Worm (Caenorhabditis elegans) whole organism, dauer: Measurements from ENCODE around the gene T28H11.8.
"Not testable (repeated sequence)": the region's sequence is repeated elsewhere in the genome, so short reads cannot be mapped to it uniquely, and the experiment has no call there.

Source experiments
- unc-62 ChIP-seq: sonication (generic microtip); optimal IDR thresholded peaks from 2 replicates; lab custom pipeline; 2017; ENCODE audit warnings: missing biosample characterization, missing genetic modification reagents, missing genetic modification characterization

Gene T28H11.8

DNA sequence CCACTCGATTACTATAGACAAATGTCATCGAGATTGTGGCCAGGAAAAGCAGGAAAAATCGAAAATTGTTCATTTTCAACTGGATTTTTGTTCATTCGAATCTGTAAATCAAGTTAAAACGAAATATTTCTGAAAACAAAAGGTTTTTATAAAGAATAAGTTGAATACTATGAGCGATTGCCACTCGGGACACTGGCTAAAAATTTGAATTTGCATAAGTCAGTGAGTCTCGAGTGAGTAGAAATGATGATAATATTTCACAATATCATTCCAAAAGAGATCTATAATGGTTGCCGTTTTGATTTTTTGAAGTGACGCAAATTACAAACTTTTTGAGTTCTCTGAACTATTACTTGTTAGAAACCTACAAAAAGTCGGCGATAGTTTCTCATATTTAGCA, at the start of gene T28H11.8:
Gene T28H11.8 (minus strand): TSS at position 101 of the 400 bp plus-strand sequence.
- TF ChIP-seq unc-62 (GFP tag; lab: Kevin White, UChicago) = no peak

- TF ChIP-seq unc-62 (GFP tag; lab: Kevin White, UChicago) = not testable (repeated sequence)
These were observed 48.1 kb upstream of the T28H11.8 start, which contains the start of the genes R13H9.6 and rmd-6 for ce11 chrIV:5068541-5068940. R13H9.6 (minus strand) TSS chrIV:5068641. rmd-6 (plus strand) TSS chrIV:5068845.

ce11 chrIV:5066887-5067286, 46.5 kb upstream of the T28H11.8 start, which contains the start of gene ttbk-2.2:
ttbk-2.2 (minus strand) TSS chrIV:5066987.
- not testable (repeated sequence) for TF ChIP-seq unc-62 (GFP tag; lab: Kevin White, UChicago)

- not testable (repeated sequence) for TF ChIP-seq unc-62 (GFP tag; lab: Kevin White, UChicago)
These were observed 44.5 kb upstream of the T28H11.8 start, which contains the start of gene msp-53 for ce11 chrIV:5064961-5065360. msp-53 (minus strand) TSS chrIV:5065061.

- no peak for TF ChIP-seq unc-62 (GFP tag; lab: Kevin White, UChicago)
These were observed 42.9 kb upstream of the T28H11.8 start for ce11 chrIV:5063297-5063696.

DNA sequence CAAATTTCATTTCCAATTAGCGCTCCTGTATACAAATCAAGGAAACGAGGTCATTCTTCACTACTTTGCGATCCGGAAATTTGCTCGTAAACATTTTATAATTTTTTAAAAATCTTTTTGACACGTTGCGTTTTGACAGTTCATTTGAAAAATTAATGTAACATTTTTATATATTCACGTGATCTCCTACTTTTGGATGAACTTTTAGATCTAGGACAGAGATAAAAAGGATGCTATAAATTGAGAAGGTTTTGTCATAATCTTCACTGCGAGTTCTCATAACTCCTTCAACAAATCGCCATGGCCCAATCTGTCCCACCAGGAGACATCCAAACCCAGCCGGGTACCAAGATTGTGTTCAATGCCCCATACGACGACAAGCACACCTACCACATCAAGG, 41.8 kb upstream of the T28H11.8 start, which contains the start of gene msp-57:
Gene msp-57 (plus strand): TSS at position 301 of the 400 bp plus-strand sequence.
- not testable (repeated sequence) for TF ChIP-seq unc-62 (GFP tag; lab: Kevin White, UChicago)

DNA sequence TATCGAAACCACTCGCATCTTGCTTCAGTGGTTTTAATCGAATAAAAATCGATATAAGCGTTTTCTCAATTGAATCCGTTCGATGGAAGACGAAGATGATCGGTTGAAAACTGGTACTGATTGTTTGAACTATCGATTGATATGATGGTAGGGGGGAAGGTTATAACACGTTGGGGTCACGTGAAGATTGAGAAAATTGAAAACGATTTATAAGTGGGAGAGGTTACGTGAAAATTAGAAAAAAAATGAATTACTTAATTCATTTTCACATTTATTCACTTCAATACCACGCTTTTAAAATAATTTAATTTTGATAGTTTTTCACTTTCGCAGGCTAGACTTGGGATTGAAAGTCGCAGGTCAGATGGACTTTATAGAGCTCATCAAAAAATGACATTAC, 40.6 kb upstream of the T28H11.8 start, which contains the start of gene C09B9.7:
Gene C09B9.7 (minus strand): TSS at position 101 of the 400 bp plus-strand sequence.
- no peak for TF ChIP-seq unc-62 (GFP tag; lab: Kevin White, UChicago)

- no peak for TF ChIP-seq unc-62 (GFP tag; lab: Kevin White, UChicago)
These were observed 35.6 kb upstream of the T28H11.8 start, which contains the start of gene msp-55 for ce11 chrIV:5055964-5056588. msp-55 (minus strand) TSS chrIV:5056014.

- TF ChIP-seq unc-62 (GFP tag; lab: Kevin White, UChicago) = no peak
These were observed 33.9 kb upstream of the T28H11.8 start for ce11 chrIV:5054297-5054696.

DNA sequence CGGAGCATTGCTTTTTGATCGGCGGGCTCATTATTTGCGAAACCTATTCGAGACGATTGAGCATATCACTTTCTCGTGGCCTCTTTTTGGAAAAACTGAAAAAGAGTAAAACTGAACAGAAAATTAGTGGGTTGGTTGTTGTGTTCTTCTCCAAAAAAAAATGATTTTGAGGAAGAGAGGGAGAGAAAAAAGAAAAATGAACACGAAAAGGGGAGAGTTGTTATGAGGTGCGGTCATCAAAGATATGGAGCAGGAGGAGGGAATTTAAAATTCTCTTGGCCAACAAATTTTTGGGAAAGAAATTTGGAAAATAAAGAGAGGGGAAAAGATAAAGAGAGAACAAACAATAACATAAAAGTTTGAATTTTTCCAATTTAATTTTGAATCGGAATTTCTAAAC, 25.0 kb upstream of the T28H11.8 start, which contains the start of gene hot-9:
Gene hot-9 (minus strand): TSS at position 101 of the 400 bp plus-strand sequence.
- no peak for TF ChIP-seq unc-62 (GFP tag; lab: Kevin White, UChicago)

ce11 chrIV:5038744-5039143, 18.3 kb upstream of the T28H11.8 start:
- TF ChIP-seq unc-62 (GFP tag; lab: Kevin White, UChicago) = no peak

- no peak for TF ChIP-seq unc-62 (GFP tag; lab: Kevin White, UChicago)
These were observed 17.1 kb upstream of the T28H11.8 start, which contains the start of gene C09B9.1 for ce11 chrIV:5037489-5037888. C09B9.1 (plus strand) TSS chrIV:5037789.

DNA sequence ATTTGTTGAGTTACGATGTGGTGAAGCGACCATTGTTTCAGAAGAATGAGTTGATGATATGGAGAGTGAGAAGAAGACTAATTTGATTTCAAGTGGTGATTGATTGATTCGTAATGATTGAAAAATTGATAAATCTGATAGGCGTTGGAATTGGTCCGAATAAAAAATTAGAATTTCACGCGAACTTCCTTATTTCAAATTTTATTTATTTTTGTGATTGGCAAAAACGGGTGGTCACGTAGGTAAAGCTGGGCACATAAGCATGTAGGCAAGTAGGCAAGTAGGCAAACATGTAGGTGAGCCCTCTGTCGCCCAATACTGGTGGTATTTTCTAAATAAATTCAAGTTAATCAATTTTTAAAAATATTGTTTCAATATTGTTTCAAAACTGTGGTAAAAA, 12.8 kb upstream of the T28H11.8 start, which contains the start of gene C09B9.4:
Gene C09B9.4 (minus strand): TSS at position 101 of the 400 bp plus-strand sequence.
- no peak for TF ChIP-seq unc-62 (GFP tag; lab: Kevin White, UChicago)

DNA sequence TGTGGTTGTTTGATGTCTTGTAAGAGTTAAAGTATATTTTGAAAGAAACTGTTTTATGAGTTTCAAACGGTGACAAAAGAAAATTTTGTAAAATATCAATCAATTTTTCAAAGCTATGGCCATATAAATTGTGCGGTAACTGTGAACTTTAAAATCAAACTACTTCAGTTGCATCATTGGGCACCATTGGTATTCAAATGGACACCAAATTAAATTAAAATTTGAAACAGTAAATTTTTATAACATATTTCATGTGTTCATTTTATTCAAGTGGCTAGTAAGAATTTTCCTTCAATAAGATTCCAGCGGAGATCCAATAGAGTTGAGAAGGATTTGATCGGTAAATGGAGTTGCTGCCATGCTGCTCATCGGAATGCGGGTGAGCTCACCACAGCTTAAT, 10.9 kb upstream of the T28H11.8 start:
- no peak for TF ChIP-seq unc-62 (GFP tag; lab: Kevin White, UChicago)

DNA sequence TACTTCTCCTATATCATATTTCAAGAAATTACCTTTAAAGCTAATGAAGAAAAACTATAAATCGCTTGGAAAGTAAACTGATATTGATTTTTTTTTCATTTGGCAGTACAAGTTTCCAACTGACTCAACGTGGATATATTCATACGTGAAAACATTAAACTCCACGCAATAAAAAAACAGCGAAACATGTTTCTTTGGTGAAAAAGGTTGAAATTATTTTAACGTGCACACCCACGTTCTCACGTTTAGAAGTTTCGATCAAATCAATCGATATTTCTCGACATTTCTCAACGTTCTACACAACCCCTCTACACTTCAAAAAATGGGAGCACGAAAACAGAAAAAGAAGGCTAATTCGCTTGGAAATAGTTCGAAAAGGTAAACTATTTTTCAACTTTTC, 8.5 kb upstream of the T28H11.8 start, which contains the start of the genes best-6 and C09B9.2:
Gene best-6 (minus strand): TSS at position 101 of the 400 bp plus-strand sequence.
Gene C09B9.2 (plus strand): TSS at position 314 of the 400 bp plus-strand sequence.
- TF ChIP-seq unc-62 (GFP tag; lab: Kevin White, UChicago) = no peak

ce11 chrIV:5025646-5026045, 5.2 kb upstream of the T28H11.8 start, which contains the start of gene C09B9.85:
C09B9.85 (minus strand) TSS chrIV:5025746.
- no peak for TF ChIP-seq unc-62 (GFP tag; lab: Kevin White, UChicago)
